Fruit fly (Drosophila melanogaster): ENCODE data around the gene CG10591.
A peak's percentile ranks its signal among the peaks of the same experiment; 100 is the strongest.

Gene CG10591

DNA sequence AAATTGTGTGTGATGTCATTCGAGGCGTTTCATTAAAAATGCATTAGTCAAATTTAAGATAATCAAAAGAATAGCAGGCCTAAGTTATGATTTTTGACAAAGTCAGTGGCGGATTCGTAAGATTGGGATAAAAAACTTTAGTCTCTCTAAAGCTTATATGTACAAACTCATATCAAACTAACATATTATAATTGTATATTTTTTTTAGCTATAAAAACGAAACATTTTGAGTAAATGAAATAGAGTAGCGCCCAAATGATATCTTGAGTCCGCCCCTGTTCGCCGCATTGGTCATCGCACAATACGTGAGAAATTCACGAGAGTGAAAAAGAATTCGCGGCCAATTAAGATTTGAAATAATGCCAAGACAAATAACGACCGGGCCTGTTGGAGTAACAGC, 45.1 kb downstream of the CG10591 start (continued):
- TF ChIP-seq CG14441 (GFP tag; IDR thresholded peaks at IDR 0.05) (peak; percentile 69), chm (GFP tag; IDR thresholded peaks at IDR 0.05) (no peak), gcm2 (GFP tag; optimal IDR thresholded peaks at IDR 0.05) (no peak), CG4854 (GFP tag; optimal IDR thresholded peaks at IDR 0.05) (no peak), Deaf1 (tag; optimal IDR thresholded peaks at IDR 0.05) (peak; percentile 13), Awh (GFP tag; IDR thresholded peaks at IDR 0.05) (no peak), CG16779 (GFP tag; IDR thresholded peaks at IDR 0.05) (no peak), CG2116 (GFP tag; optimal IDR thresholded peaks at IDR 0.05) (no peak), zfh1 (GFP tag; IDR thresholded peaks at IDR 0.05) (0 out of 3 replicates have a peak, but pooled peaks have one; percentile 62), kay (GFP tag; optimal IDR thresholded peaks at IDR 0.05) (no peak), CTCF (GFP tag; optimal IDR thresholded peaks at IDR 0.05) (no peak), Optix (GFP tag; IDR thresholded peaks at IDR 0.05) (no peak), hkb (optimal IDR thresholded peaks at IDR 0.05) (no peak), hkb (GFP tag; IDR thresholded peaks at IDR 0.05) (peak; percentile 56), pum (GFP tag; optimal IDR thresholded peaks at IDR 0.05) (no peak), pb (GFP tag; optimal IDR thresholded peaks at IDR 0.05) (no peak), CG2678 (tag; optimal IDR thresholded peaks at IDR 0.05) (peak; percentile 67), CG17612 (GFP tag; IDR thresholded peaks at IDR 0.05) (peak; percentile 24; the same call in 1 of the 2 replicates), dpn (GFP tag; optimal IDR thresholded peaks at IDR 0.05) (peak in 1 of 2 experiments; percentile 61), HmgZ (tag; optimal IDR thresholded peaks at IDR 0.05) (no peak), Lpt (GFP tag; optimal IDR thresholded peaks at IDR 0.05) (no peak), CG4282 (GFP tag; optimal IDR thresholded peaks at IDR 0.05) (no peak), Hmx (GFP tag; optimal IDR thresholded peaks at IDR 0.05) (no peak), Sox100B (GFP tag; optimal IDR thresholded peaks at IDR 0.05) (peak; percentile 15), Fer3 (tag; optimal IDR thresholded peaks at IDR 0.05) (peak; percentile 65), crc (GFP tag; optimal IDR thresholded peaks at IDR 0.05) (no peak), ara (GFP tag; IDR thresholded peaks at IDR 0.05) (peak; percentile 55; the same call in 1 of the 2 replicates), CG14050 (GFP tag; IDR thresholded peaks at IDR 0.05) (peak; percentile 31; the same call in 2 of the 3 replicates), pros (GFP tag; optimal IDR thresholded peaks at IDR 0.05) (no peak), CG15269 (tag; optimal IDR thresholded peaks at IDR 0.05) (peak; percentile 82), CG10431 (GFP tag; optimal IDR thresholded peaks at IDR 0.05) (no peak), CG6175 (GFP tag; IDR thresholded peaks at IDR 0.05) (no peak), Aef1 (GFP tag; IDR thresholded peaks at IDR 0.05) (peak; percentile 79), CG3995 (GFP tag; optimal IDR thresholded peaks at IDR 0.05) (no peak), br (optimal IDR thresholded peaks at IDR 0.05) (no peak), ci (GFP tag; IDR thresholded peaks at IDR 0.05) (peak; percentile 53; the same call in 1 of the 3 replicates), Hey (tag; optimal IDR thresholded peaks at IDR 0.05) (no peak), HLH4C (GFP tag; IDR thresholded peaks at IDR 0.05; ENCODE audit: partially characterized antibody) (no peak), Nf-YA (GFP tag; IDR thresholded peaks at IDR 0.05) (no peak), CG30431 (GFP tag; optimal IDR thresholded peaks at IDR 0.05) (peak; percentile 2), CG6683 (GFP tag; optimal IDR thresholded peaks at IDR 0.05) (no peak), MTF-1 (GFP tag; optimal IDR thresholded peaks at IDR 0.05; ENCODE audit: borderline replicate concordance) (no peak), klu (GFP tag; IDR thresholded peaks at IDR 0.05) (peak; percentile 28; the same call in 1 of the 2 replicates), CG1832 (GFP tag; optimal IDR thresholded peaks at IDR 0.05) (no peak), CG16815 (GFP tag; optimal IDR thresholded peaks at IDR 0.05) (peak; percentile 26), Bdp1 (GFP tag; optimal IDR thresholded peaks at IDR 0.05) (no peak), Sry-β (GFP tag; optimal IDR thresholded peaks at IDR 0.05) (no peak), Max (GFP tag; optimal IDR thresholded peaks at IDR 0.05) (no peak), CG17912 (GFP tag; optimal IDR thresholded peaks at IDR 0.05) (no peak), CkIIα-i1 (GFP tag; IDR thresholded peaks at IDR 0.05) (no peak), CG7928 (GFP tag; optimal IDR thresholded peaks at IDR 0.05) (no peak), fd96Cb (tag; optimal IDR thresholded peaks at IDR 0.05) (peak; percentile 51), CrebB (tag; optimal IDR thresholded peaks at IDR 0.05) (no peak)
